Worm (Caenorhabditis elegans) whole organism, L2 larva: ENCODE data around the gene M163.1.

Experiments
- ZK546.5 ChIP-seq: sonication (generic microtip); optimal IDR thresholded peaks from 2 replicates; lab custom pipeline; 2017; ENCODE audit warnings: missing biosample characterization, missing genetic modification characterization
- blmp-1 ChIP-seq: sonication (generic microtip); optimal IDR thresholded peaks from 2 replicates; lab custom pipeline; 2017; ENCODE audit warnings: missing genetic modification characterization, mild to moderate bottlenecking, missing compliant biosample characterization, antibody characterized with exemption, moderate library complexity; ENCODE audit not compliant: insufficient read depth
- elt-1 ChIP-seq: fragments of 150-350 bp; optimal IDR thresholded peaks from 2 replicates; lab custom pipeline; 2014; ENCODE audit warnings: missing biosample characterization, missing genetic modification characterization
- nhr-11 ChIP-seq: fragments of 150-350 bp; optimal IDR thresholded peaks from 2 replicates; lab custom pipeline; 2014; ENCODE audit warnings: missing biosample characterization, missing genetic modification characterization
- nhr-23 ChIP-seq: fragments of 150-350 bp; optimal IDR thresholded peaks from 2 replicates; lab custom pipeline; 2014; ENCODE audit warnings: missing biosample characterization, missing genetic modification reagents, missing genetic modification characterization
- nhr-25 ChIP-seq: fragments of 150-350 bp; sonication (generic microtip); optimal IDR thresholded peaks from 3 replicates; lab custom pipeline; 2014; ENCODE audit warnings: missing biosample characterization, missing genetic modification characterization
- nhr-77 ChIP-seq: fragments of 150-350 bp; optimal IDR thresholded peaks from 2 replicates; lab custom pipeline; 2014; ENCODE audit warnings: missing biosample characterization, missing genetic modification characterization
- snpc-4 ChIP-seq: fragments of 150-350 bp; optimal IDR thresholded peaks from 2 replicates; lab custom pipeline; 2014; ENCODE audit warnings: missing biosample characterization, missing genetic modification characterization
- unc-62 ChIP-seq: fragments of 150-350 bp; optimal IDR thresholded peaks from 2 replicates; lab custom pipeline; 2014; ENCODE audit warnings: missing biosample characterization, missing genetic modification reagents, missing genetic modification characterization
- ztf-11 ChIP-seq: sonication (generic microtip); optimal IDR thresholded peaks from 2 replicates; lab custom pipeline; 2017; ENCODE audit warnings: missing biosample characterization, missing genetic modification characterization

DNA sequence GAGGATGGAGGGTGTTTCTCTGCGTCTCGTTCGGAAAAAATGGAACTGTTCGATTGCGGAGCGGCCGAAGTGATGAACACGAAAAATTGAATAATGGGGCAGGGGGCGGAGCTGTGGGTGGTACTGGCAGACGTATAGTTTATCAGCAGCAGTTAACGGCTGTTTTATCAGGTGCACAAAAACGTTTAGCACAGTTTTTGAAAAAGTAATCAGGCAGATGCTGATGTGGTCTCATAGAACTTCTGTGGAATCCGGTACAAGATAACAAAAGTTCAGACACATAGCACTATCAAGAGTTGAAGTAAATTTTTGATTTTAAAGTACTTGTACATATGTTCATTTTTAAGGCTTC, 903 bp upstream of the M163.1 start:
- TF ChIP-seq nhr-11 (no peak), ztf-11 (tag; lab: Kevin White, UChicago) (no peak), unc-62 (no peak), nhr-77 (no peak), snpc-4 (tag; lab: Kevin White, UChicago) (no peak), blmp-1 (no peak), nhr-23 (no peak), ZK546.5 (tag; lab: Kevin White, UChicago) (no peak), elt-1 (tag; lab: Kevin White, UChicago) (no peak), nhr-25 (tag; lab: Kevin White, UChicago) (no peak)
